Worm (Caenorhabditis elegans) whole organism, L3 larva: ENCODE results near the gene acr-14.

Experiments used
- R02D3.7 ChIP-seq: fragments of 150-350 bp; optimal IDR thresholded peaks from 2 replicates; lab custom pipeline; 2014; ENCODE audit warnings: missing biosample characterization, missing genetic modification characterization
- aly-2 ChIP-seq: fragments of 150-350 bp; optimal IDR thresholded peaks from 2 replicates; lab custom pipeline; 2014; ENCODE audit warnings: missing biosample characterization, missing genetic modification characterization
- ama-1 ChIP-seq: fragments of 150-350 bp; optimal IDR thresholded peaks from 2 replicates; lab custom pipeline; 2018
- ceh-28 ChIP-seq: fragments of 150-350 bp; optimal IDR thresholded peaks from 2 replicates; lab custom pipeline; 2014; ENCODE audit warnings: missing biosample characterization, missing genetic modification reagents, missing genetic modification characterization
- ceh-9 ChIP-seq: sonication (generic microtip); optimal IDR thresholded peaks from 2 replicates; lab custom pipeline; 2018; ENCODE audit warnings: missing biosample characterization, missing genetic modification characterization
- daf-12 ChIP-seq: fragments of 150-350 bp; optimal IDR thresholded peaks from 2 replicates; lab custom pipeline; 2014; ENCODE audit warnings: missing biosample characterization, missing genetic modification reagents, missing genetic modification characterization
- elt-2 ChIP-seq: sonication (generic microtip); optimal IDR thresholded peaks from 2 replicates; lab custom pipeline; 2016; ENCODE audit warnings: missing genetic modification reagents, mild to moderate bottlenecking, missing genetic modification characterization, missing compliant biosample characterization
- eor-1 ChIP-seq, 2 experiments: fragments of 150-350 bp; optimal IDR thresholded peaks; 2 replicates each; lab custom pipeline; 2014 to 2018; ENCODE audit warnings: missing biosample characterization in 2 of 2, missing genetic modification characterization in 2 of 2
- fkh-10 ChIP-seq: sonication (generic microtip); optimal IDR thresholded peaks from 2 replicates; lab custom pipeline; 2017; ENCODE audit warnings: missing biosample characterization, missing genetic modification reagents, missing genetic modification characterization
- lin-15B ChIP-seq: fragments of 150-350 bp; optimal IDR thresholded peaks from 2 replicates; lab custom pipeline; 2014; ENCODE audit warnings: missing biosample characterization, missing genetic modification characterization
- lin-39 ChIP-seq: fragments of 150-350 bp; optimal IDR thresholded peaks from 2 replicates; lab custom pipeline; 2018; ENCODE audit warnings: missing biosample characterization, missing genetic modification reagents, missing genetic modification characterization
- lsy-12 ChIP-seq: sonication (generic microtip); optimal IDR thresholded peaks from 2 replicates; lab custom pipeline; 2016; ENCODE audit warnings: mild to moderate bottlenecking, missing genetic modification characterization, missing compliant biosample characterization
- mdl-1 ChIP-seq: fragments of 150-350 bp; optimal IDR thresholded peaks from 2 replicates; lab custom pipeline; 2014; ENCODE audit warnings: missing biosample characterization, missing genetic modification characterization
- nfya-1 ChIP-seq: sonication (generic microtip); optimal IDR thresholded peaks from 2 replicates; lab custom pipeline; 2017; ENCODE audit warnings: missing genetic modification characterization, mild to moderate bottlenecking, missing compliant biosample characterization, antibody characterized with exemption, moderate library complexity; ENCODE audit not compliant: insufficient read depth
- nhr-237 ChIP-seq: fragments of 150-350 bp; optimal IDR thresholded peaks from 2 replicates; lab custom pipeline; 2014; ENCODE audit warnings: missing biosample characterization, missing genetic modification characterization
- nhr-28 ChIP-seq: fragments of 150-350 bp; optimal IDR thresholded peaks from 2 replicates; lab custom pipeline; 2014; ENCODE audit warnings: missing biosample characterization, missing genetic modification characterization
- nhr-43 ChIP-seq: sonication (generic microtip); optimal IDR thresholded peaks from 2 replicates; lab custom pipeline; 2016; ENCODE audit warnings: mild to moderate bottlenecking, missing genetic modification characterization, missing compliant biosample characterization; ENCODE audit not compliant: poor library complexity, severe bottlenecking
- pha-4 ChIP-seq: fragments of 150-350 bp; optimal IDR thresholded peaks from 2 replicates; lab custom pipeline; 2014; ENCODE audit warnings: missing biosample characterization, missing genetic modification reagents, missing genetic modification characterization
- snpc-4 ChIP-seq: fragments of 150-350 bp; optimal IDR thresholded peaks from 2 replicates; lab custom pipeline; 2014; ENCODE audit warnings: missing biosample characterization, missing genetic modification characterization
- unc-62 ChIP-seq: fragments of 150-350 bp; sonication (generic microtip); optimal IDR thresholded peaks from 4 replicates; lab custom pipeline; 2014; ENCODE audit warnings: missing biosample characterization, missing genetic modification reagents, missing genetic modification characterization

Gene acr-14

DNA sequence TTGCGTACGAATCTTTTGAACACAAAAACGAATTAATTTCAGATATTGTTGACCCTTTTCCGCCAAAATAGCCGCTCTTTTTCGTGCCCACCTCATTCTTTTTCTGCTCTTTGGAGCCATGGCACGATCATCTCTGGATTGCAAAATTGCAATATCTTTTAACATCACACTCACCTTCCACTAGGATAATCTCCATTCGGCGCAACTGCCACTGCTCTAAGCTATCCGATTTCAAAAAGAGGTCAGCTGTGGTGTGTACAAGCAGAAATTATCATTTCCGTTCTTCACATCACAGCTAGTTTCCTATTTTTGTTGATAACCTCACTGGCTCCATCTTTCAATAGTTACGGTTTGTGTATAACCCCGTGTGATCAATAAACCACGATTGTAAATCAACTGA lies 50.4 kb downstream of the acr-14 start:
- TF ChIP-seq mdl-1 (tag; lab: Kevin White, UChicago) (no peak), eor-1 (tag; optimal IDR thresholded peaks at IDR 0.05; lab: Kevin White, UChicago) (no peak), R02D3.7 (tag; lab: Kevin White, UChicago) (no peak), daf-12 (no peak), nhr-43 (no peak), lin-15B (tag; lab: Kevin White, UChicago) (no peak)
- TF ChIP-seq, all 47 proteins: peak for 0

DNA sequence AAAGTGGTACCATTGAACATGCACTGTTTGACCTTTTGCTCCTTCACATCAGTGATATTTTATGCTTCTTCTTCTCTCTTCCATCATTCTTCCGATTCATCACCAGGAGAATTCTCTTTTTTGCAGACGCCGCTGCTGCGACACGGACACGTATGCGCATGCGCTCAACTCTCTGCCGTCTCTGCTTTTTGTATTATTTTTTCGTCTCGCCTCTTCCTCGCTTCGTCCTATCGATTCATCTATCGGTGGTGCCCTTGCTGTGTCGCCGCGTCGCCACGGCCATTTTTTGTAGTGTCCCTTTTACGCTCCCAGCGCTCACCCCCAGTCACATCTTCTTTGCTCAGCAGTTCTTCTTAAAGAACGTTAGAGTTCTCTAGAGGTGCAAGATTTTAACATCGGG lies 50.9 kb downstream of the acr-14 start:
- TF ChIP-seq snpc-4 (tag; lab: Kevin White, UChicago) (peak; percentile 63), lsy-12 (tag; lab: Kevin White, UChicago) (peak; percentile 7), nfya-1 (tag; lab: Kevin White, UChicago) (peak; percentile 83), lin-15B (tag; lab: Kevin White, UChicago) (peak; percentile 20), nhr-28 (tag; lab: Kevin White, UChicago) (no peak), mdl-1 (tag; lab: Kevin White, UChicago) (peak; percentile 9), ceh-28 (peak; percentile 61), lin-39 (tag; lab: Kevin White, UChicago) (peak; percentile 88), fkh-10 (peak; percentile 30), pha-4 (peak; percentile 14), elt-2 (tag; lab: Kevin White, UChicago) (peak; percentile 31), ceh-9 (tag; lab: Kevin White, UChicago) (no peak), unc-62 (GFP tag; lab: Kevin White, UChicago) (peak; percentile 31), ama-1 (peak; percentile 13), aly-2 (tag; lab: Kevin White, UChicago) (no peak)
- TF ChIP-seq, all 47 proteins: peak for 12

DNA sequence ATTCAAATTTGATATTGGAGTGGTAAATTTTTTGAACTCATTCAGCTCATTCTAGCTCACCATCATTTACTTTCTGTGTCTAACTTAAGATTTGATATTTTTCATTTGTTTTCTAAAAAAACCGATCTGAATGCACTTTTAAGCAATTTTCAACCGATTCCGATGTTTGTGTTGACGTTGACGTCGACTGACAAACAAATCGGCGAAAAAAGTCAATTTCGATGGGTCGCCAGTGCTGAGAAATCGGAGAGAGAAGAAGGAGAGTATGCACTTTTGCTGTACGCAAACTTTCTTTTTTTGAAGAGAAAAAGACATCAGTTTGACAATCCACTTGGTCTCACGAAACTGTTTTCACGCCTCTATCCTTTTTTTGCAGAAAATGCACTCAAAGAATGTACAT lies 51.6 kb downstream of the acr-14 start:
- TF ChIP-seq pha-4 (peak; percentile 54), nhr-237 (tag; lab: Kevin White, UChicago) (no peak)
